Worm (Caenorhabditis elegans) whole organism, L4/young adult: ENCODE data around the gene F25G6.8.

Experiments used
- dao-5 ChIP-seq: sonication (generic microtip); optimal IDR thresholded peaks from 2 replicates; lab custom pipeline; 2016; ENCODE audit warnings: missing genotype, missing genetic modification characterization, moderate library complexity, missing compliant biosample characterization
- him-1 ChIP-seq: sonication (generic microtip); optimal IDR thresholded peaks from 2 replicates; lab custom pipeline; 2016; ENCODE audit warnings: missing genotype, missing genetic modification reagents, missing genetic modification characterization, missing compliant biosample characterization

- no peak for TF ChIP-seq dao-5 (tag; lab: Kevin White, UChicago)
- TF ChIP-seq him-1 (tag; lab: Kevin White, UChicago): no peak
Measured at ce11 chrV:8555955-8556354, 9.0 kb downstream of the F25G6.8 start.
